Worm (Caenorhabditis elegans) whole organism, young adult: Measurements from ENCODE around the gene R01H2.7.

Experiments
- B0261.1 ChIP-seq: sonication (generic microtip); optimal IDR thresholded peaks from 2 replicates; lab custom pipeline; 2016; ENCODE audit warnings: mild to moderate bottlenecking, missing genetic modification characterization, moderate library complexity, missing compliant biosample characterization
- F22D6.2 ChIP-seq: sonication (generic microtip); optimal IDR thresholded peaks from 2 replicates; lab custom pipeline; 2016; ENCODE audit warnings: mild to moderate bottlenecking, missing genetic modification characterization, missing compliant biosample characterization
- F33H1.4 ChIP-seq: fragments of 200-800 bp; sonication (Bioruptor generic); IDR thresholded peaks from 2 replicates; pipeline ENCODE4 v1.3.6; 2022; ENCODE audit warnings: missing genetic modification reagents, missing genetic modification characterization, missing compliant biosample characterization
- T07F8.4 ChIP-seq: sonication (generic microtip); optimal IDR thresholded peaks from 2 replicates; lab custom pipeline; 2016; ENCODE audit warnings: mild to moderate bottlenecking, missing genetic modification characterization, moderate library complexity, missing compliant biosample characterization
- T26A5.8 ChIP-seq: sonication (generic microtip); optimal IDR thresholded peaks from 2 replicates; lab custom pipeline; 2016; ENCODE audit warnings: missing genetic modification characterization, missing compliant biosample characterization
- Y53F4B.3 ChIP-seq: fragments of 200-800 bp; sonication (Bioruptor generic); IDR thresholded peaks from 2 replicates; pipeline ENCODE4 v1.3.6; 2022; ENCODE audit warnings: missing genetic modification reagents, missing genetic modification characterization, missing compliant biosample characterization
- akir-1 ChIP-seq: fragments of 200-800 bp; sonication (Bioruptor generic); optimal IDR thresholded peaks from 2 replicates; lab custom pipeline; 2018; ENCODE audit warnings: mild to moderate bottlenecking, missing genetic modification characterization, moderate library complexity, missing compliant biosample characterization
- aptf-2 ChIP-seq: fragments of 200-800 bp; sonication (Bioruptor generic); conservative IDR thresholded peaks from 2 replicates; pipeline ENCODE4 v1.3.6; 2022; ENCODE audit warnings: missing genetic modification reagents, missing genetic modification characterization, missing compliant biosample characterization
- athp-1 ChIP-seq: sonication (generic microtip); optimal IDR thresholded peaks from 2 replicates; lab custom pipeline; 2017; ENCODE audit warnings: mild to moderate bottlenecking, missing genetic modification characterization, missing compliant biosample characterization
- attf-3 ChIP-seq: fragments of 200-800 bp; sonication (Bioruptor generic); conservative IDR thresholded peaks from 2 replicates; pipeline ENCODE4 v1.3.6; 2022; ENCODE audit warnings: missing genetic modification reagents, missing genetic modification characterization, missing compliant biosample characterization
- bed-1 ChIP-seq: fragments of 200-800 bp; sonication (Bioruptor generic); IDR thresholded peaks from 2 replicates; pipeline ENCODE4 v1.3.6; 2022; ENCODE audit warnings: missing genetic modification reagents, missing genetic modification characterization, missing compliant biosample characterization
- bed-2 ChIP-seq: fragments of 200-800 bp; sonication (Bioruptor generic); IDR thresholded peaks from 2 replicates; pipeline ENCODE4 v1.3.6; 2022; ENCODE audit warnings: missing genetic modification reagents, missing genetic modification characterization, missing compliant biosample characterization
- cebp-1 ChIP-seq, 2 experiments: fragments of 200-800 bp in 1 of 2; sonication (Bioruptor generic) in 1 of 2; sonication (generic microtip) in 1 of 2; IDR thresholded peaks in 1 of 2; optimal IDR thresholded peaks in 1 of 2; 2 replicates each; pipeline versions ENCODE4 v1.3.6 to Lab custom; 2017 to 2022; ENCODE audit warnings: missing compliant biosample characterization in 2 of 2, missing genetic modification characterization in 2 of 2, mild to moderate bottlenecking in 1 of 2, missing genetic modification reagents in 1 of 2, moderate library complexity in 1 of 2
- cebp-2 ChIP-seq: fragments of 200-800 bp; sonication (Bioruptor generic); IDR thresholded peaks from 2 replicates; pipeline ENCODE4 v1.3.6; 2022; ENCODE audit warnings: missing genetic modification characterization, missing compliant biosample characterization
- ceh-40 ChIP-seq: fragments of 200-800 bp; sonication (Bioruptor generic); IDR thresholded peaks from 2 replicates; pipeline ENCODE4 v1.3.6; 2022; ENCODE audit warnings: missing genetic modification characterization, missing compliant biosample characterization
- chd-7 ChIP-seq: sonication (generic microtip); optimal IDR thresholded peaks from 2 replicates; lab custom pipeline; 2016; ENCODE audit warnings: mild to moderate bottlenecking, missing genetic modification characterization, moderate library complexity, missing compliant biosample characterization
- die-1 ChIP-seq: sonication (generic microtip); optimal IDR thresholded peaks from 2 replicates; lab custom pipeline; 2016; ENCODE audit warnings: missing genotype, mild to moderate bottlenecking, missing genetic modification characterization, missing compliant biosample characterization
- dpff-1 ChIP-seq: sonication (generic microtip); optimal IDR thresholded peaks from 2 replicates; lab custom pipeline; 2017; ENCODE audit warnings: mild to moderate bottlenecking, missing genetic modification characterization, missing compliant biosample characterization
- dpl-1 ChIP-seq: fragments of 150-350 bp; optimal IDR thresholded peaks from 2 replicates; lab custom pipeline; 2014; ENCODE audit warnings: missing biosample characterization, missing genetic modification reagents, missing genetic modification characterization
- ekl-4 ChIP-seq: fragments of 200-800 bp; sonication (Bioruptor generic); IDR thresholded peaks from 2 replicates; pipeline ENCODE4 v1.3.6; 2022; ENCODE audit warnings: missing genetic modification reagents, missing genetic modification characterization, missing compliant biosample characterization
- him-1 ChIP-seq: sonication (generic microtip); optimal IDR thresholded peaks from 2 replicates; lab custom pipeline; 2016; ENCODE audit warnings: missing genotype, missing genetic modification reagents, missing genetic modification characterization, missing compliant biosample characterization
- hrde-1 ChIP-seq: sonication (generic microtip); optimal IDR thresholded peaks from 2 replicates; lab custom pipeline; 2016; ENCODE audit warnings: missing genetic modification characterization, mild to moderate bottlenecking, missing compliant biosample characterization, moderate library complexity, missing genotype, missing genetic modification reagents, borderline replicate concordance
- let-526 ChIP-seq: fragments of 200-800 bp; sonication (Bioruptor generic); IDR thresholded peaks from 2 replicates; pipeline ENCODE4 v1.3.6; 2022; ENCODE audit warnings: missing genetic modification reagents, missing genetic modification characterization, missing compliant biosample characterization
- nfya-1 ChIP-seq: sonication (generic microtip); optimal IDR thresholded peaks from 2 replicates; lab custom pipeline; 2017; ENCODE audit warnings: antibody characterized with exemption, missing compliant biosample characterization, missing genetic modification characterization, borderline replicate concordance; ENCODE audit not compliant: insufficient read depth
- nfyb-1 ChIP-seq: fragments of 200-800 bp; sonication (Bioruptor generic); IDR thresholded peaks from 2 replicates; pipeline ENCODE4 v1.3.6; 2022; ENCODE audit warnings: missing genetic modification reagents, missing genetic modification characterization, missing compliant biosample characterization
- nhr-120 ChIP-seq: fragments of 200-800 bp; sonication (Bioruptor generic); IDR thresholded peaks from 2 replicates; pipeline ENCODE4 v1.3.6; 2022; ENCODE audit warnings: missing genetic modification characterization, missing compliant biosample characterization
- nhr-90 ChIP-seq: sonication (generic microtip); optimal IDR thresholded peaks from 2 replicates; lab custom pipeline; 2016; ENCODE audit warnings: missing genotype, mild to moderate bottlenecking, missing genetic modification characterization, missing compliant biosample characterization
- pha-4 ChIP-seq: fragments of 150-350 bp; sonication (generic microtip); optimal IDR thresholded peaks from 2 replicates; lab custom pipeline; 2014; ENCODE audit warnings: missing biosample characterization, missing genetic modification reagents, missing genetic modification characterization
- rec-8 ChIP-seq, 2 experiments: sonication (generic microtip); optimal IDR thresholded peaks; 2 replicates each; lab custom pipeline; 2016; ENCODE audit warnings: mild to moderate bottlenecking in 2 of 2, missing genetic modification characterization in 2 of 2, missing genetic modification reagents in 2 of 2, missing genotype in 2 of 2, missing biosample characterization in 1 of 2, missing compliant biosample characterization in 1 of 2, moderate library complexity in 1 of 2
- snpc-1.3 ChIP-seq: sonication (generic microtip); optimal IDR thresholded peaks from 2 replicates; lab custom pipeline; 2017; ENCODE audit warnings: missing genetic modification characterization, mild to moderate bottlenecking, missing compliant biosample characterization, antibody characterized with exemption, moderate library complexity, missing genotype, missing genetic modification reagents; ENCODE audit not compliant: insufficient read depth
- somi-1 ChIP-seq: fragments of 200-800 bp; sonication (Bioruptor generic); optimal IDR thresholded peaks from 2 replicates; lab custom pipeline; 2018; ENCODE audit warnings: mild to moderate bottlenecking, missing genetic modification characterization, missing compliant biosample characterization
- unc-62 ChIP-seq: fragments of 150-350 bp; optimal IDR thresholded peaks from 2 replicates; lab custom pipeline; 2014; ENCODE audit warnings: missing biosample characterization, missing genetic modification reagents, missing genetic modification characterization
- zim-3 ChIP-seq: sonication (generic microtip); optimal IDR thresholded peaks from 2 replicates; lab custom pipeline; 2017; ENCODE audit warnings: mild to moderate bottlenecking, missing genetic modification characterization, moderate library complexity, missing compliant biosample characterization
- ztf-18 ChIP-seq: sonication (generic microtip); optimal IDR thresholded peaks from 2 replicates; lab custom pipeline; 2016; ENCODE audit warnings: missing genotype, mild to moderate bottlenecking, missing genetic modification characterization, missing compliant biosample characterization
- ztf-26 ChIP-seq: sonication (generic microtip); optimal IDR thresholded peaks from 2 replicates; lab custom pipeline; 2017; ENCODE audit warnings: missing genetic modification characterization, missing compliant biosample characterization
- ztf-3 ChIP-seq: fragments of 200-800 bp; sonication (Bioruptor generic); optimal IDR thresholded peaks from 2 replicates; lab custom pipeline; 2018; ENCODE audit warnings: mild to moderate bottlenecking, missing genetic modification characterization, missing compliant biosample characterization

R01H2.7 gene

DNA sequence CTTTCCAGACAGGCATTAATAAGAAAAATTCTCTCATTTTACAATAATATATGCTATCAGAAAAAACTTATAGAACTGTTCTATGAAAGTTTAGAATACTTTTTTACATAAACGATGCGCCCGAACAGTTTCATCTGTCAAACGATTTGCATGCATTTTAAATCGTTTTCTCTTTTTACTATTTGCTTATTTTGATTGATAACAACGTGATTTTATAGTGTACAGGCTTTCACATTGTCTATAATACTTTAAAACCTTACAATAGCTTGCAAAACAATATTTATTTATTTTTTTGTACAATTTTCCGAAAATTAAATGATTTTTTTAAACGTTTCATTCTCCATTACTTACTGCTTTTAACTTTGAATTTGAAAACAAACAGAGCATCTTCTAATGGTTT is at the start of gene R01H2.7:
Gene R01H2.7, minus strand, starts transcription at position 101 of the 400 bp plus-strand sequence.
- TF ChIP-seq ztf-26 (tag; lab: Kevin White, UChicago) (no peak), cebp-1 (GFP tag; IDR thresholded peaks at IDR 0.05; lab: Robert Waterston, UW) (no peak), cebp-1 (tag; optimal IDR thresholded peaks at IDR 0.05; lab: Kevin White, UChicago) (no peak), unc-62 (GFP tag; lab: Kevin White, UChicago) (no peak), ztf-18 (no peak), Y53F4B.3 (GFP tag; lab: Robert Waterston, UW) (no peak), ekl-4 (GFP tag; lab: Robert Waterston, UW) (no peak), B0261.1 (tag; lab: Kevin White, UChicago) (no peak), nfya-1 (tag; lab: Kevin White, UChicago) (no peak), F33H1.4 (no peak), bed-1 (GFP tag; lab: Robert Waterston, UW) (no peak), him-1 (tag; lab: Kevin White, UChicago) (no peak), ztf-3 (no peak)

ce11 chrIII:7095156-7095555 is 49.6 kb upstream of the R01H2.7 start, which contains the start of gene nhr-9:
nhr-9 (plus strand) TSS chrIII:7095462.
- no peak for TF ChIP-seq pha-4 (tag; lab: Kevin White, UChicago)
- no peak for TF ChIP-seq B0261.1 (tag; lab: Kevin White, UChicago)
- no peak for TF ChIP-seq T07F8.4 (tag; lab: Kevin White, UChicago)
- no peak for TF ChIP-seq snpc-1.3 (tag; lab: Kevin White, UChicago)
- TF ChIP-seq bed-2 (GFP tag; lab: Robert Waterston, UW): no peak
- no peak for TF ChIP-seq Y53F4B.3 (GFP tag; lab: Robert Waterston, UW)
- no peak for TF ChIP-seq T26A5.8
- no peak for TF ChIP-seq dpff-1 (tag; lab: Kevin White, UChicago)
- TF ChIP-seq let-526 (GFP tag; lab: Robert Waterston, UW): no peak
- no peak for TF ChIP-seq nfya-1 (tag; lab: Kevin White, UChicago)
- no peak for TF ChIP-seq nhr-120 (GFP tag; lab: Robert Waterston, UW)
- TF ChIP-seq chd-7 (tag; lab: Kevin White, UChicago): no peak

- TF ChIP-seq somi-1 (GFP tag; lab: Kevin White, UChicago) (no peak), ztf-18 (no peak), nfyb-1 (GFP tag; lab: Robert Waterston, UW) (no peak), ceh-40 (GFP tag; lab: Robert Waterston, UW) (no peak), athp-1 (tag; lab: Kevin White, UChicago) (no peak), cebp-2 (GFP tag; lab: Robert Waterston, UW) (no peak), rec-8 (tag; optimal IDR thresholded peaks at IDR 0.05; lab: Kevin White, UChicago) (no peak), aptf-2 (GFP tag; lab: Robert Waterston, UW) (no peak), nfya-1 (tag; lab: Kevin White, UChicago) (no peak), akir-1 (GFP tag; lab: Kevin White, UChicago) (no peak), F22D6.2 (no peak), dpl-1 (GFP tag; lab: Kevin White, UChicago) (no peak), attf-3 (GFP tag; lab: Robert Waterston, UW) (no peak), T26A5.8 (no peak), nhr-90 (tag; lab: Kevin White, UChicago) (no peak), die-1 (no peak), zim-3 (no peak), hrde-1 (no peak)
These were observed 45.5 kb upstream of the R01H2.7 start, which contains the start of gene ZK418.2 for ce11 chrIII:7091042-7091441. ZK418.2 (plus strand) TSS chrIII:7091342.
